Fruit fly (Drosophila melanogaster) whole organism, embryonic: ENCODE results near the gene Glys.
A peak's percentile ranks its signal among the peaks of the same experiment; 100 is the strongest.

ENCODE experiments used
- Asciz ChIP-seq: fragments of 200-800 bp; sonication (Bioruptor generic); optimal IDR thresholded peaks from 2 replicates; lab custom pipeline; 2017; ENCODE audit warnings: missing biosample characterization, mild to moderate bottlenecking, missing genetic modification characterization, missing genetic modification reagents
- Blimp-1 ChIP-seq: fragments of 200-800 bp; sonication (Bioruptor generic); optimal IDR thresholded peaks from 3 replicates; lab custom pipeline; 2018; ENCODE audit warnings: missing biosample characterization, missing genetic modification characterization, mild to moderate bottlenecking, moderate library complexity, missing genetic modification reagents
- CG10366 ChIP-seq: fragments of 200-800 bp; sonication (Bioruptor generic); IDR thresholded peaks from 2 replicates; pipeline ENCODE4 v1.3.6; 2022; ENCODE audit warnings: missing biosample characterization, missing genetic modification characterization
- CG11560 ChIP-seq: fragments of 200-800 bp; sonication (Bioruptor generic); IDR thresholded peaks from 3 replicates; pipeline ENCODE4 v1.3.6; 2022; ENCODE audit warnings: missing biosample characterization, missing genetic modification characterization
- CG12104 ChIP-seq: fragments of 200-800 bp; sonication (Bioruptor generic); optimal IDR thresholded peaks from 3 replicates; lab custom pipeline; 2016; ENCODE audit warnings: missing biosample characterization, missing genetic modification characterization
- CG15011 ChIP-seq: fragments of 200-800 bp; sonication (Bioruptor generic); optimal IDR thresholded peaks from 3 replicates; lab custom pipeline; 2018; ENCODE audit warnings: missing biosample characterization, mild to moderate bottlenecking, missing genetic modification characterization
- CG17186 ChIP-seq: fragments of 200-800 bp; sonication (Bioruptor generic); optimal IDR thresholded peaks from 3 replicates; lab custom pipeline; 2017; ENCODE audit warnings: missing biosample characterization, missing genetic modification reagents, missing genetic modification characterization
- CG17361 ChIP-seq: fragments of 200-800 bp; sonication (Bioruptor generic); IDR thresholded peaks from 3 replicates; pipeline ENCODE4 v1.3.6; 2022; ENCODE audit warnings: missing biosample characterization, missing genetic modification characterization
- CG2116 ChIP-seq: fragments of 200-800 bp; sonication (Bioruptor generic); optimal IDR thresholded peaks from 3 replicates; lab custom pipeline; 2018; ENCODE audit warnings: missing biosample characterization, mild to moderate bottlenecking, missing genetic modification characterization
- CG2120 ChIP-seq: fragments of 200-800 bp; sonication (Bioruptor generic); optimal IDR thresholded peaks from 3 replicates; lab custom pipeline; 2016; ENCODE audit warnings: missing biosample characterization, missing genetic modification characterization
- CG2129 ChIP-seq: fragments of 200-800 bp; sonication (Bioruptor generic); IDR thresholded peaks from 2 replicates; pipeline ENCODE4 v1.3.6; 2022; ENCODE audit warnings: missing biosample characterization, missing genetic modification characterization; ENCODE audit not compliant: partially characterized antibody
- CG2889 ChIP-seq: fragments of 200-800 bp; sonication (Bioruptor generic); IDR thresholded peaks from 3 replicates; pipeline ENCODE4 v1.3.6; 2022; ENCODE audit warnings: missing biosample characterization, missing genetic modification characterization
- CG32767 ChIP-seq: fragments of 200-800 bp; sonication (Bioruptor generic); IDR thresholded peaks from 2 replicates; pipeline ENCODE4 v1.3.6; 2022; ENCODE audit warnings: missing biosample characterization, missing genetic modification characterization
- CG3281 ChIP-seq: fragments of 200-800 bp; sonication (Bioruptor generic); optimal IDR thresholded peaks from 3 replicates; lab custom pipeline; 2017; ENCODE audit warnings: missing biosample characterization, mild to moderate bottlenecking, missing genetic modification characterization
- CG34376 ChIP-seq: fragments of 200-800 bp; sonication (Bioruptor generic); optimal IDR thresholded peaks from 2 replicates; lab custom pipeline; 2018; ENCODE audit warnings: missing biosample characterization, mild to moderate bottlenecking, missing genetic modification characterization
- CG34422 ChIP-seq: fragments of 200-800 bp; sonication (Bioruptor generic); IDR thresholded peaks from 3 replicates; pipeline ENCODE4 v1.3.6; 2022; ENCODE audit warnings: missing biosample characterization, missing genetic modification characterization
- CG3995 ChIP-seq: fragments of 200-800 bp; sonication (Bioruptor generic); optimal IDR thresholded peaks from 3 replicates; lab custom pipeline; 2016; ENCODE audit warnings: missing biosample characterization, missing genetic modification characterization
- CG7556 ChIP-seq: fragments of 200-800 bp; sonication (Bioruptor generic); optimal IDR thresholded peaks from 2 replicates; lab custom pipeline; 2017; ENCODE audit warnings: missing biosample characterization, mild to moderate bottlenecking, missing genetic modification characterization
- CG7839 ChIP-seq: fragments of 200-800 bp; sonication (Bioruptor generic); optimal IDR thresholded peaks from 3 replicates; lab custom pipeline; 2018; ENCODE audit warnings: missing biosample characterization, mild to moderate bottlenecking, missing genetic modification characterization, moderate library complexity
- CG7963 ChIP-seq: fragments of 200-800 bp; sonication (Bioruptor generic); IDR thresholded peaks from 3 replicates; pipeline ENCODE4 v1.3.6; 2022; ENCODE audit warnings: missing biosample characterization, missing genetic modification characterization; ENCODE audit not compliant: partially characterized antibody
- Dbx ChIP-seq: fragments of 200-800 bp; sonication (Bioruptor generic); IDR thresholded peaks from 3 replicates; pipeline ENCODE4 v1.3.6; 2022; ENCODE audit warnings: missing biosample characterization, missing genetic modification characterization
- Dp ChIP-seq: fragments of 200-800 bp; sonication (Bioruptor generic); optimal IDR thresholded peaks from 2 replicates; lab custom pipeline; 2018; ENCODE audit warnings: missing biosample characterization, mild to moderate bottlenecking, missing genetic modification characterization, moderate library complexity
- Fer1 ChIP-seq: fragments of 200-800 bp; sonication (Bioruptor generic); optimal IDR thresholded peaks from 2 replicates; lab custom pipeline; 2017; ENCODE audit warnings: missing biosample characterization, mild to moderate bottlenecking, missing genetic modification characterization
- Gsc ChIP-seq: fragments of 200-800 bp; sonication (Bioruptor generic); IDR thresholded peaks from 2 replicates; pipeline ENCODE4 v1.3.6; 2022; ENCODE audit warnings: missing biosample characterization, missing genetic modification characterization
- H15 ChIP-seq: fragments of 200-800 bp; sonication (Bioruptor generic); IDR thresholded peaks from 3 replicates; pipeline ENCODE4 v1.3.6; 2022; ENCODE audit warnings: missing biosample characterization, missing genetic modification characterization
- Hand ChIP-seq: fragments of 200-800 bp; sonication (Bioruptor generic); optimal IDR thresholded peaks from 2 replicates; lab custom pipeline; 2017; ENCODE audit warnings: mild to moderate bottlenecking, missing biosample characterization, missing genetic modification reagents, missing genetic modification characterization
- HmgZ ChIP-seq: fragments of 200-800 bp; sonication (Bioruptor generic); optimal IDR thresholded peaks from 2 replicates; lab custom pipeline; 2018; ENCODE audit warnings: missing biosample characterization, mild to moderate bottlenecking, missing genetic modification characterization
- Hr51 ChIP-seq, 2 experiments: fragments of 200-800 bp; sonication (Bioruptor generic); optimal IDR thresholded peaks; 2 replicates in 1 of 2; 3 replicates in 1 of 2; lab custom pipeline; 2016 to 2018; ENCODE audit warnings: missing biosample characterization in 2 of 2, missing genetic modification characterization in 2 of 2, mild to moderate bottlenecking in 1 of 2, moderate library complexity in 1 of 2
- MBD-R2 ChIP-seq: fragments of 200-800 bp; sonication (Bioruptor generic); IDR thresholded peaks from 2 replicates; pipeline ENCODE4 v1.3.6; 2022; ENCODE audit warnings: missing biosample characterization, missing genetic modification characterization
- Max ChIP-seq: fragments of 200-800 bp; sonication (Bioruptor generic); optimal IDR thresholded peaks from 2 replicates; lab custom pipeline; 2016; ENCODE audit warnings: missing biosample characterization, mild to moderate bottlenecking, missing genetic modification characterization
- Med ChIP-seq: fragments of 200-800 bp; sonication (Bioruptor generic); peaks from one replicate; lab custom pipeline; 2016; ENCODE audit warnings: missing biosample characterization, missing genetic modification characterization, mild to moderate bottlenecking, inconsistent platforms, moderate library complexity
- NC2β ChIP-seq: fragments of 200-800 bp; sonication (Bioruptor generic); optimal IDR thresholded peaks from 2 replicates; lab custom pipeline; 2016; ENCODE audit warnings: missing biosample characterization, missing genetic modification characterization
- Nf-YA ChIP-seq: fragments of 200-800 bp; sonication (Bioruptor generic); IDR thresholded peaks from 2 replicates; pipeline ENCODE4 v1.3.6; 2022; ENCODE audit warnings: missing biosample characterization, missing genetic modification characterization
- NfI ChIP-seq: fragments of 200-800 bp; sonication (Bioruptor generic); optimal IDR thresholded peaks from 3 replicates; lab custom pipeline; 2018; ENCODE audit warnings: missing biosample characterization, mild to moderate bottlenecking, missing genetic modification characterization, moderate library complexity
- Rfx ChIP-seq: fragments of 200-800 bp; sonication (Bioruptor generic); IDR thresholded peaks from 2 replicates; pipeline ENCODE4 v1.3.6; 2022; ENCODE audit warnings: missing biosample characterization, missing genetic modification characterization
- ap ChIP-seq: fragments of 200-800 bp; sonication (Bioruptor generic); IDR thresholded peaks from 2 replicates; pipeline ENCODE4 v1.3.6; 2022; ENCODE audit warnings: missing biosample characterization, missing genetic modification characterization
- bcd ChIP-seq: fragments of 200-800 bp; sonication (Bioruptor generic); optimal IDR thresholded peaks from 2 replicates; lab custom pipeline; 2017; ENCODE audit warnings: missing biosample characterization, mild to moderate bottlenecking, missing genetic modification characterization
- fd96Cb ChIP-seq: fragments of 200-800 bp; sonication (Bioruptor generic); optimal IDR thresholded peaks from 2 replicates; lab custom pipeline; 2018; ENCODE audit warnings: missing biosample characterization, mild to moderate bottlenecking, missing genetic modification characterization, moderate library complexity
- grau ChIP-seq: fragments of 200-800 bp; optimal IDR thresholded peaks from 3 replicates; lab custom pipeline; 2019; ENCODE audit warnings: missing biosample characterization, mild to moderate bottlenecking, missing genetic modification characterization, moderate library complexity
- gt ChIP-seq: fragments of 200-800 bp; sonication (Bioruptor generic); IDR thresholded peaks from 2 replicates; pipeline ENCODE4 v1.3.6; 2022; ENCODE audit warnings: missing biosample characterization, missing genetic modification characterization
- h ChIP-seq: fragments of >200 bp; optimal IDR thresholded peaks from 2 replicates; lab custom pipeline; 2017
- jing ChIP-seq: fragments of 200-800 bp; sonication (Bioruptor generic); optimal IDR thresholded peaks from 2 replicates; lab custom pipeline; 2018; ENCODE audit warnings: missing biosample characterization, mild to moderate bottlenecking, missing genetic modification characterization
- jumu ChIP-seq: fragments of 200-800 bp; sonication (Bioruptor generic); optimal IDR thresholded peaks from 3 replicates; lab custom pipeline; 2016; ENCODE audit warnings: missing biosample characterization, missing genetic modification characterization
- knrl ChIP-seq: fragments of 200-800 bp; sonication (Bioruptor generic); IDR thresholded peaks from 3 replicates; pipeline ENCODE4 v1.3.6; 2022; ENCODE audit warnings: missing biosample characterization, missing genetic modification characterization; ENCODE audit not compliant: partially characterized antibody
- psq ChIP-seq: fragments of 200-800 bp; sonication (Bioruptor generic); optimal IDR thresholded peaks from 2 replicates; lab custom pipeline; 2017; ENCODE audit warnings: missing biosample characterization, missing genetic modification characterization
- slbo ChIP-seq: fragments of 200-800 bp; sonication (Bioruptor generic); IDR thresholded peaks from 2 replicates; pipeline ENCODE4 v1.3.6; 2022; ENCODE audit warnings: missing biosample characterization, missing genetic modification characterization
- sr ChIP-seq: fragments of 200-800 bp; sonication (Bioruptor generic); IDR thresholded peaks from 3 replicates; pipeline ENCODE4 v1.3.6; 2022; ENCODE audit warnings: missing biosample characterization, missing genetic modification characterization
- tna ChIP-seq: fragments of 200-800 bp; sonication (Bioruptor generic); IDR thresholded peaks from 2 replicates; pipeline ENCODE4 v1.3.6; 2022; ENCODE audit warnings: missing biosample characterization, missing genetic modification characterization; ENCODE audit not compliant: partially characterized antibody
- wdn ChIP-seq: fragments of 200-800 bp; sonication (Bioruptor generic); IDR thresholded peaks from 2 replicates; pipeline ENCODE4 v1.3.6; 2022; ENCODE audit warnings: missing biosample characterization, missing genetic modification characterization
- wek ChIP-seq: fragments of 200-800 bp; sonication (Bioruptor generic); optimal IDR thresholded peaks from 3 replicates; lab custom pipeline; 2018; ENCODE audit warnings: missing biosample characterization, mild to moderate bottlenecking, missing genetic modification characterization, moderate library complexity
- z ChIP-seq: fragments of 200-800 bp; sonication (Bioruptor generic); IDR thresholded peaks from 3 replicates; pipeline ENCODE4 v1.3.6; 2022; ENCODE audit warnings: missing biosample characterization, missing genetic modification characterization

The Glys gene

DNA sequence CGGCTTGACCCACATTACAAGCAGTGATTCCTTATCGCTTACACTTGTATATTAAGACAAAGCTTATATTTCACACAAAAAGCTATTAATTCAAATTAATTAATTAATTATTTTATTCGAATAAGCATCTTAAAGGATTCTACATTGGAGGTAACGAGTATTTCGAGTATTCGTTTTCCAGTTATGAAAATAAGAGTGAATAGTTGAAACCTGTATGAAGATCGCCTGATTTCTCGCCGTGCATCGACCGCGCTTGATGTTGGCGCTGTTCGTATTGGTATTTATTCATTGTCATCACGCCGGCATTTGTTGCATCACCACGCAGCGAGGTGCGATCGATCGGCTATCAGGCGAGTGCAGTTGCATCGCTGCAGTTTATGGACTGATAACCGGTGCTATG lies 1.8 kb downstream of the Glys start (continued):
- no peak for TF ChIP-seq z (GFP tag; lab: Robert Waterston, UW)
- peak; percentile 56 for TF ChIP-seq slbo
- TF ChIP-seq NC2β (GFP tag; lab: Kevin White, UChicago): no peak
- TF ChIP-seq Nf-YA: no peak
- peak; percentile 54; the same call in 2 of the 3 replicates for TF ChIP-seq Dbx (GFP tag; lab: Robert Waterston, UW)
- TF ChIP-seq CG3281 (GFP tag; lab: Kevin White, UChicago): peak; percentile 17
- no peak; the same call in 1 of the 2 replicates for TF ChIP-seq MBD-R2
- no peak for TF ChIP-seq CG2129 (GFP tag; lab: Robert Waterston, UW)
- 0 out of 3 replicates have a peak, but pooled peaks have one; percentile 51 for TF ChIP-seq H15 (GFP tag; lab: Robert Waterston, UW)
- peak; percentile 8 for TF ChIP-seq Asciz (GFP tag; lab: Kevin White, UChicago)
- TF ChIP-seq Hand (GFP tag; lab: Kevin White, UChicago): no peak
- no peak for TF ChIP-seq wek (GFP tag; lab: Kevin White, UChicago)
- TF ChIP-seq jumu: no peak
- TF ChIP-seq Fer1 (GFP tag; lab: Kevin White, UChicago): peak; percentile 17
- TF ChIP-seq sr: no peak
- TF ChIP-seq knrl: no peak
- no peak for TF ChIP-seq Gsc
- peak; percentile 57; the same call in 1 of the 3 replicates for TF ChIP-seq CG2889 (GFP tag; lab: Robert Waterston, UW)
- TF ChIP-seq CG34376 (GFP tag; lab: Kevin White, UChicago): no peak
- peak; percentile 86 for TF ChIP-seq Med (GFP tag; lab: Kevin White, UChicago)
- peak; percentile 51 for TF ChIP-seq Blimp-1
- TF ChIP-seq gt (GFP tag; lab: Robert Waterston, UW): no peak
- TF ChIP-seq wdn: no peak
- TF ChIP-seq Dp (GFP tag; lab: Kevin White, UChicago): no peak
- TF ChIP-seq bcd: peak; percentile 54
- no peak for TF ChIP-seq psq (GFP tag; lab: Kevin White, UChicago)
- TF ChIP-seq CG17361 (GFP tag; lab: Robert Waterston, UW): peak; percentile 68
- TF ChIP-seq fd96Cb (tag; lab: Kevin White, UChicago): peak; percentile 23
- TF ChIP-seq h (lab: Kevin White, UChicago): no peak
- TF ChIP-seq CG2116 (GFP tag; lab: Kevin White, UChicago): no peak
- no peak; the same call in 1 of the 2 replicates for TF ChIP-seq CG32767 (GFP tag; lab: Robert Waterston, UW)
- TF ChIP-seq CG17186 (GFP tag; lab: Kevin White, UChicago): no peak
- peak; percentile 37 for TF ChIP-seq CG7556
- peak; percentile 78 for TF ChIP-seq CG7839 (tag; lab: Kevin White, UChicago)
- TF ChIP-seq ap (GFP tag; lab: Robert Waterston, UW): peak; percentile 29; the same call in 1 of the 2 replicates
- no peak for TF ChIP-seq CG3995 (GFP tag; lab: Kevin White, UChicago)
- TF ChIP-seq HmgZ (tag; lab: Kevin White, UChicago): peak; percentile 5
- peak; percentile 16 to 57 for TF ChIP-seq Hr51 (GFP tag; optimal IDR thresholded peaks at IDR 0.05; lab: Kevin White, UChicago)
- no peak for TF ChIP-seq CG7963 (GFP tag; lab: Robert Waterston, UW)
- TF ChIP-seq jing (GFP tag; lab: Kevin White, UChicago): no peak
- TF ChIP-seq grau (tag; lab: Kevin White, UChicago): peak; percentile 52
- TF ChIP-seq tna (GFP tag; lab: Robert Waterston, UW): no peak
- peak; percentile 65; the same call in 2 of the 3 replicates for TF ChIP-seq CG34422 (GFP tag; lab: Robert Waterston, UW)
- peak; percentile 70 for TF ChIP-seq Rfx
- no peak for TF ChIP-seq Max (GFP tag; lab: Kevin White, UChicago)
- peak; percentile 61 for TF ChIP-seq CG10366 (GFP tag; lab: Robert Waterston, UW)
- 0 out of 3 replicates have a peak, but pooled peaks have one; percentile 44 for TF ChIP-seq CG11560 (tag; lab: Robert Waterston, UW)
- TF ChIP-seq CG15011 (GFP tag; lab: Kevin White, UChicago): no peak
- TF ChIP-seq CG12104 (GFP tag; lab: Kevin White, UChicago): no peak
- peak; percentile 36 for TF ChIP-seq NfI (GFP tag; lab: Kevin White, UChicago)
- peak; percentile 28 for TF ChIP-seq CG2120 (GFP tag; lab: Kevin White, UChicago)
